Fruit fly (Drosophila melanogaster): ENCODE measurements around the gene aurA.
"Not testable (repeated sequence)": the region's sequence is repeated elsewhere in the genome, so short reads cannot be mapped to it uniquely, and the experiment has no call there.

aurA gene

DNA sequence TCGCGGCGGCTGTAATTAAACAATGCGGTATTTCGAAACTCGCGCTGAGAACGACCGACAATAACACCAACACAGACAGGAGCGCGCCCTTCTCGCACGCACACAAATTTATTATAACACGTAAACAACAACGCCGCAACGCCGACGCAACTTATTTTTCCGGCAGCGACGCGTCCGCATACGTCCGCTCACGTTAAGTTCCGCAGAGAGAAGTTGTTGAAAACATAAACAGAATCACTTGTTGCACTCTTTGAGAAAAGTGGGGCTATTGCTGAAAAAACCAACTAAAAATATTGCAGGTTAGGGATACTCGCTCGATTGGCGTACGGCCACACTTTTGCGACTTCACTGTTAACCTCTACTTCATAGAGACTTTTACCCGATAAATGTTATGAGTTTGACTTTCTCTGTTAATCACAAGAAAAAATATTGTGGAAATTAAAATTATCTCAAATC lies 14.0 kb upstream of the aurA start, which contains the start of gene Cad87A (continued):
- TF ChIP-seq Myc (optimal IDR thresholded peaks at IDR 0.05) (no peak), Vsx2 (GFP tag; optimal IDR thresholded peaks at IDR 0.05; ENCODE audit: partially characterized antibody) (no peak), GATAd (GFP tag; optimal IDR thresholded peaks at IDR 0.05) (no peak)

DNA sequence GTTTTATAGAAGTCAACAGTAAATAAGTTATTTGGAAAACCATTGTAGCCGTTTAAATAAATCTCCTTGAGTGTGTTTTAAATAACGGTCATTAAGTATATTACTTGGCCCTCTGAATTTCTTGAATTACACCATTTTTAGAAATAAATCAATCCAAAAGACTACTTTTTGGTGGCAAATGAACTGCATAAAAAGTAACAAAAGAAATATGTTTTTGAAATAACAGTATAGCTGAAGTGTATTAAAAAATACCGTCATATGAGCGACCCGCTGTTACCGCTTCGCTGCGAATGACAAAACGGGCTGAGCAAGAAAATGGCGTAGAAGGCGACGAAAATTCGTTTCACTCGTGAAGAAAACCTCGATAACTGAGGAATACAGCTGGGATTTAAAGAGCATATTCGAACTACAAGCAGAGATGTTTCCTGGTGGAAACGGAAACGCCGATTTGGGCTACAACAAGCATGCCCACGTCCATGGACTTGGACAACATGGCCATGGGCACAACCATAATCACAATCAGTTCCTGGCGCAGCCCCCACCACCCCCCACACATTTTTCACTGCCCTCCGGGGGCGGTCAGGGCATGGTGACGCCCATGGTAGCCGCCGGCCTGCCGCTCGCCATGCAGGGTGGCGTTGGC lies 13.4 kb upstream of the aurA start, which contains the start of gene CG31211:
TSS of gene CG31211 (plus strand) at position 294 of the 643 bp plus-strand sequence.
- TF ChIP-seq br (GFP tag; optimal IDR thresholded peaks at IDR 0.05) (no peak), Hr78 (GFP tag; optimal IDR thresholded peaks at IDR 0.05) (no peak), rgr (GFP tag; optimal IDR thresholded peaks at IDR 0.05) (peak; percentile 57), Jra (GFP tag; optimal IDR thresholded peaks at IDR 0.05) (no peak), ey (GFP tag; optimal IDR thresholded peaks at IDR 0.05) (peak; percentile 3), Vsx2 (GFP tag; optimal IDR thresholded peaks at IDR 0.05; ENCODE audit: partially characterized antibody) (no peak), foxo (GFP tag; optimal IDR thresholded peaks at IDR 0.05) (peak in 1 of 2 experiments; percentile 32), HLH106 (tag; optimal IDR thresholded peaks at IDR 0.05) (peak; percentile 13), dmrt93B (GFP tag; optimal IDR thresholded peaks at IDR 0.05) (no peak), CG32264 (GFP tag; optimal IDR thresholded peaks at IDR 0.05) (no peak), Hr83 (GFP tag; optimal IDR thresholded peaks at IDR 0.05; ENCODE audit: poor library complexity, severe bottlenecking) (peak; percentile 50)

DNA sequence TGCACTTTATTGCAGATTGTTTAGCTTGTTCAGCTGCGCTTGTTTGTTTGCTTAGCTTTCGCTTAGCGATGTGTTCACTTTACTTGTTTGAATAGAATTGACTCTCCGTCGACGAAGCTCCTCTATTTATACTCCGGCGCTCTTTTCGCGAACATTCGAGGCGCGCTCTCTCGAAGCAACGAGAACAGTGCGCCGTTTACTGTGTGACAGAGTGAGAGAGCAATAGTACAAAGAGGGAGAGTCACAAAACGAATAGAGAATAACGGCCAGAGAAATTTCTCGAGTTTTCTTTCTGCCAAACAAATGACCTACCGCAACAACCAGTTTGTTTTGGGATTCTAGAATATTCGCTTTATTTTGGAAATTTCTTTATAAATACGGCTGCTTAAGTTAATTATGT lies 6.5 kb upstream of the aurA start, which contains the start of gene Hsp70Aa:
TSS of gene Hsp70Aa (minus strand) at position 101 of the 400 bp plus-strand sequence.
- TF ChIP-seq rgr (GFP tag; optimal IDR thresholded peaks at IDR 0.05); Jra (GFP tag; optimal IDR thresholded peaks at IDR 0.05); Myc (optimal IDR thresholded peaks at IDR 0.05): not testable (repeated sequence)

DNA sequence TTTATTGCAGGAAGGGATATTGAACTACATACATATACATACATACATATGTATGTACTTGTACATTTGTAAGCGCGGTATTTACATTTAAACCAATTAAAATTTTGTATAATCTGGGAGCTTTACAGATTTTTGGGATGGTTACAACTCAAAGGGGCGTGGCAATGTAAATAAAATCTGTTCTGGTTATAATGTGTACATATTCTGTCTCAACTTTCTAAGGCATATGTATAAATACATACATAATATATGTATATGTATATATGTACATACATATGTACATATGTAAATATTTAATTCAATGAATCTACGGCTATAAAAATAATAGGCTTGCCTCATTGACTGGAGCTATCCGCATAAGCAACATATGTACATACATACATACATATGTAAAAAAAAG lies 5.5 kb upstream of the aurA start:
- TF ChIP-seq foxo (GFP tag; optimal IDR thresholded peaks at IDR 0.05) (no peak), dmrt93B (GFP tag; optimal IDR thresholded peaks at IDR 0.05) (no peak), h (GFP tag; optimal IDR thresholded peaks at IDR 0.05) (no peak)

DNA sequence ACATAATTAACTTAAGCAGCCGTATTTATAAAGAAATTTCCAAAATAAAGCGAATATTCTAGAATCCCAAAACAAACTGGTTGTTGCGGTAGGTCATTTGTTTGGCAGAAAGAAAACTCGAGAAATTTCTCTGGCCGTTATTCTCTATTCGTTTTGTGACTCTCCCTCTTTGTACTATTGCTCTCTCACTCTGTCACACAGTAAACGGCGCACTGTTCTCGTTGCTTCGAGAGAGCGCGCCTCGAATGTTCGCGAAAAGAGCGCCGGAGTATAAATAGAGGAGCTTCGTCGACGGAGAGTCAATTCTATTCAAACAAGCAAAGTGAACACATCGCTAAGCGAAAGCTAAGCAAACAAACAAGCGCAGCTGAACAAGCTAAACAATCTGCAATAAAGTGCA lies 4.7 kb upstream of the aurA start, which contains the start of gene Hsp70Ab:
TSS of gene Hsp70Ab (plus strand) at position 301 of the 400 bp plus-strand sequence.
- TF ChIP-seq GATAd, foxo, CG9705 (GFP tag; optimal IDR thresholded peaks at IDR 0.05): not testable (repeated sequence)

DNA sequence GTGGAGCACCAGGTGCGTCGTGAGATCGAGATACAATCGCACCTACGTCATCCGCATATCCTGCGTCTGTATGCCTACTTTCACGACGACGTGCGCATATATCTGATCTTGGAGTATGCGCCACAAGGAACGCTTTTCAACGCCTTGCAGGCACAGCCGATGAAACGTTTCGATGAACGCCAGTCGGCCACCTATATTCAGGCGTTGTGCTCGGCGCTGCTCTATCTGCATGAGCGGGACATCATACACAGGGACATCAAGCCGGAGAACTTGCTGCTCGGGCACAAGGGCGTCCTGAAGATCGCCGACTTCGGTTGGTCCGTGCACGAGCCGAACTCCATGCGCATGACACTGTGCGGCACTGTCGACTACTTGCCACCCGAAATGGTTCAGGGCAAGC lies 1.1 kb downstream of the aurA start:
- TF ChIP-seq N (GFP tag; optimal IDR thresholded peaks at IDR 0.05) (no peak), Dfd (GFP tag; optimal IDR thresholded peaks at IDR 0.05) (no peak), tai (GFP tag; optimal IDR thresholded peaks at IDR 0.05) (no peak), sage (GFP tag; optimal IDR thresholded peaks at IDR 0.05) (no peak), h (GFP tag; optimal IDR thresholded peaks at IDR 0.05) (no peak), Vsx2 (GFP tag; optimal IDR thresholded peaks at IDR 0.05; ENCODE audit: partially characterized antibody) (no peak), dsf (GFP tag; optimal IDR thresholded peaks at IDR 0.05; ENCODE audit: borderline replicate concordance) (no peak), psq (GFP tag; optimal IDR thresholded peaks at IDR 0.05) (no peak), jim (GFP tag; optimal IDR thresholded peaks at IDR 0.05) (no peak), CG32264 (GFP tag; optimal IDR thresholded peaks at IDR 0.05) (no peak), Jra (GFP tag; optimal IDR thresholded peaks at IDR 0.05) (no peak)

DNA sequence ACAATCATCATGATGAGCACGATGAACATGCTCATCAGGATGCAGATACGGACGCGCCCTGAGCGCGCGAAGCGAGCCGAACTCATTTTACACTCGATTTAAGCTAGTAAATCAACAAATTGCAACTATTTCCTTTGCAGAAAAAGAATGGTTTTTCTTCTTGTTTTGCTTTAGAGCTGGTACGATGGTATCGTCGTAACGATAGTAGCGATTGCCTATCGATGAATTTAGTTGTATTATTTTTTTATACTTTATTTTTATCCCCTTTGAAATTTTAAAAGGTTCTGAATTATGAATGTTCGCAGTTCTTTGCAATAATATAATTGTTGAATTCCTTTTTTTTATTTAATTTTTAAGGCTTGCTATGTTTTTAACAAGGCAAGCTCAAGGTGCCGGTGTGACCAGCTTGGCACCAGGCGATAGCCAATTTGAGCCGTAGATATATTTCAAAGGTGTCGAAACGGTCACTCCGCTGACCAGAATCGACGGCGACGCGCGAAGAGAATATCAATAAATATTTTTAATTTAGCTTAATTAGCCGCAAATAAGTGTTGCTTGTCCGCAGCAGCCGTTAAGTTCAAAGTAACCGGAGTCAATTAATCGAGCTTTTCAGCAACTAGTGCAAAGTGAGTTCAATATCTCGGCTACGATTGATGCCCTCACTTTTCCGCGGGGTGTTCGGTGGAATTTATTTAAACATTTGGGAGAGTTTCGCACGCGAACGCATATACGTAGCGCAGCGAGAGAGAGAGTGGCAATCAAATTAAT lies 4.5 kb downstream of the aurA start, which contains the start of the genes CG12213 and GC1:
TSS of gene CG12213 (minus strand) at position 430 of the 768 bp plus-strand sequence.
TSS of gene GC1 (plus strand) at position 447 of the 768 bp plus-strand sequence.
- TF ChIP-seq rgr (GFP tag; optimal IDR thresholded peaks at IDR 0.05), result peak; percentile 3
- peak; percentile 1 for TF ChIP-seq Hr83 (GFP tag; optimal IDR thresholded peaks at IDR 0.05; ENCODE audit: poor library complexity, severe bottlenecking)
- peak; percentile 63 for TF ChIP-seq woc (GFP tag; optimal IDR thresholded peaks at IDR 0.05)
- TF ChIP-seq Myc (optimal IDR thresholded peaks at IDR 0.05), result no peak
- no peak for TF ChIP-seq lola (GFP tag; optimal IDR thresholded peaks at IDR 0.05)
- TF ChIP-seq ey (GFP tag; optimal IDR thresholded peaks at IDR 0.05), result no peak
- TF ChIP-seq HLH106 (tag; optimal IDR thresholded peaks at IDR 0.05), result peak; percentile 38
- TF ChIP-seq Rel (GFP tag; optimal IDR thresholded peaks at IDR 0.05), result no peak
- peak; percentile 21 for TF ChIP-seq Rel (tag; optimal IDR thresholded peaks at IDR 0.05)
- TF ChIP-seq fru (GFP tag; optimal IDR thresholded peaks at IDR 0.05), result peak; percentile 50
- TF ChIP-seq Jra (GFP tag; optimal IDR thresholded peaks at IDR 0.05), result peak; percentile 43
- peak; percentile 6 for TF ChIP-seq jim (GFP tag; optimal IDR thresholded peaks at IDR 0.05)
- no peak for TF ChIP-seq usp (GFP tag; optimal IDR thresholded peaks at IDR 0.05)
- peak; percentile 97 for TF ChIP-seq Vsx2 (GFP tag; optimal IDR thresholded peaks at IDR 0.05; ENCODE audit: partially characterized antibody)
- peak; percentile 44 for TF ChIP-seq Hnf4 (GFP tag; optimal IDR thresholded peaks at IDR 0.05)
- peak; percentile 57 for TF ChIP-seq h (GFP tag; optimal IDR thresholded peaks at IDR 0.05)
- TF ChIP-seq GATAd (GFP tag; optimal IDR thresholded peaks at IDR 0.05), result no peak
- no peak for TF ChIP-seq Dfd (GFP tag; optimal IDR thresholded peaks at IDR 0.05)
- no peak for TF ChIP-seq CG9705 (GFP tag; optimal IDR thresholded peaks at IDR 0.05)
- no peak for TF ChIP-seq CrebA (GFP tag; optimal IDR thresholded peaks at IDR 0.05; ENCODE audit: borderline replicate concordance)
- peak in 1 of 2 experiments; percentile 23 for TF ChIP-seq foxo (GFP tag; optimal IDR thresholded peaks at IDR 0.05)
- TF ChIP-seq psq (GFP tag; optimal IDR thresholded peaks at IDR 0.05), result peak; percentile 21
- no peak for TF ChIP-seq N (GFP tag; optimal IDR thresholded peaks at IDR 0.05)
- TF ChIP-seq CG32264 (GFP tag; optimal IDR thresholded peaks at IDR 0.05), result peak; percentile 1
- TF ChIP-seq brk (GFP tag; optimal IDR thresholded peaks at IDR 0.05), result no peak

Measured in whole organism, wandering third instar larva.